Worm (Caenorhabditis elegans) whole organism, L2 larva: ENCODE data around the gene nhr-186.

Source experiments
- ZK546.5 ChIP-seq: sonication (generic microtip); optimal IDR thresholded peaks from 2 replicates; lab custom pipeline; 2017; ENCODE audit warnings: missing biosample characterization, missing genetic modification characterization
- ceh-82 ChIP-seq: fragments of 150-350 bp; optimal IDR thresholded peaks from 2 replicates; lab custom pipeline; 2014; ENCODE audit warnings: missing biosample characterization, missing genetic modification characterization
- gmeb-1 ChIP-seq: fragments of 150-350 bp; optimal IDR thresholded peaks from 2 replicates; lab custom pipeline; 2014; ENCODE audit warnings: missing biosample characterization, missing genetic modification characterization
- nhr-11 ChIP-seq: fragments of 150-350 bp; optimal IDR thresholded peaks from 2 replicates; lab custom pipeline; 2014; ENCODE audit warnings: missing biosample characterization, missing genetic modification characterization

DNA sequence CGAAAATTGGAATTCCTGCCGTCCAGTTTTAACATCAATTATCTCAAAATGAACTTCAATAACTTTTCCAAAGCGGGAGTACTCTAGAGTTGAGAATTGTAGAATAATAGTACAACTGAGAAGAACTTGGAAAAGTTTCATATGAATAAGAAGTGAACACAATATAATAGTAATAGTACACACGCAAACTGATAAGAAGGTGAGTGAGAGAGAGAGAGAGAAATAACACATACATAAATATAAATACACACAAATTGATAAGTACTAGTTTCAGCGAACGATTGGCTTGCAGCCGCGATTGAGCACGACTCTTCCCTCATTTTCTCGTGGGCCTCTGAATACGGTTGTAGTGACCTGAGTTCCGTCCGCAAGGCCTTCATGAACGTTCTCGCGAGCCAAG lies 34.4 kb upstream of the nhr-186 start, which contains the start of gene C17E7.13:
- TF ChIP-seq ZK546.5 (tag; lab: Kevin White, UChicago) (no peak), ceh-82 (no peak), gmeb-1 (tag; lab: Kevin White, UChicago) (no peak), nhr-11 (tag; lab: Kevin White, UChicago) (no peak)
